Worm (Caenorhabditis elegans): Measurements from ENCODE around the gene C34C6.9.

The C34C6.9 gene

ce11 chrII:8714913-8715447 lies 29.3 kb downstream of the C34C6.9 start, which contains the start of the genes rab-21 and T01B7.13:
TSS of gene rab-21 (minus strand) at chrII:8715013.
TSS of gene T01B7.13 (plus strand) at chrII:8715397.
- TF ChIP-seq ama-1 (optimal IDR thresholded peaks at IDR 0.05): no peak
- TF ChIP-seq C08G9.2 (tag; optimal IDR thresholded peaks at IDR 0.05): no peak
- TF ChIP-seq rnt-1 (tag; optimal IDR thresholded peaks at IDR 0.05): no peak
- TF ChIP-seq C38D4.7 (GFP tag; optimal IDR thresholded peaks at IDR 0.05): no peak
- TF ChIP-seq elt-2 (tag; optimal IDR thresholded peaks at IDR 0.05): no peak
- TF ChIP-seq pag-3 (tag; optimal IDR thresholded peaks at IDR 0.05; ENCODE audit: borderline replicate concordance): no peak
- TF ChIP-seq hlh-15 (tag; optimal IDR thresholded peaks at IDR 0.05): no peak
- TF ChIP-seq hlh-13 (GFP tag; optimal IDR thresholded peaks at IDR 0.05): no peak
- no peak for TF ChIP-seq ztf-16 (tag; optimal IDR thresholded peaks at IDR 0.05)
- TF ChIP-seq nhr-232 (tag; optimal IDR thresholded peaks at IDR 0.05): no peak
- no peak for TF ChIP-seq unc-42 (tag; optimal IDR thresholded peaks at IDR 0.05)

ce11 chrII:8716231-8716878 lies 30.6 kb downstream of the C34C6.9 start, which contains the start of the genes cyn-11 and T01B7.5:
TSS of gene cyn-11 (minus strand) at chrII:8716281.
TSS of gene T01B7.5 (plus strand) at chrII:8716828.
- TF ChIP-seq unc-42 (tag; optimal IDR thresholded peaks at IDR 0.05) (peak; percentile 73), ceh-48 (tag; optimal IDR thresholded peaks at IDR 0.05) (no peak), sdc-2 (tag; optimal IDR thresholded peaks at IDR 0.05) (no peak), F13H6.1 (tag; optimal IDR thresholded peaks at IDR 0.05) (no peak), ceh-18 (tag; optimal IDR thresholded peaks at IDR 0.05) (no peak), syd-9 (tag; optimal IDR thresholded peaks at IDR 0.05) (no peak), pha-4 (tag; optimal IDR thresholded peaks at IDR 0.05) (no peak), pqm-1 (tag; optimal IDR thresholded peaks at IDR 0.05) (no peak), dmd-4 (tag; optimal IDR thresholded peaks at IDR 0.05; ENCODE audit: borderline replicate concordance) (no peak), elt-2 (tag; optimal IDR thresholded peaks at IDR 0.05) (peak; percentile 63), eyg-1 (tag; optimal IDR thresholded peaks at IDR 0.05) (peak; percentile 46), unc-3 (GFP tag; conservative IDR thresholded peaks at IDR 0.05) (no peak), unc-3 (tag; optimal IDR thresholded peaks at IDR 0.05) (no peak), elt-4 (tag; optimal IDR thresholded peaks at IDR 0.05) (no peak), tbx-7 (tag; optimal IDR thresholded peaks at IDR 0.05) (no peak), ceh-2 (tag; optimal IDR thresholded peaks at IDR 0.05) (peak; percentile 22), ceh-19 (GFP tag; optimal IDR thresholded peaks at IDR 0.05) (no peak), ceh-14 (tag; optimal IDR thresholded peaks at IDR 0.05) (peak; percentile 20), pat-9 (tag; optimal IDR thresholded peaks at IDR 0.05) (no peak), T23F11.4 (GFP tag; optimal IDR thresholded peaks at IDR 0.05) (no peak), che-1 (tag; optimal IDR thresholded peaks at IDR 0.05) (no peak), Y22D7AL.16 (tag; optimal IDR thresholded peaks at IDR 0.05) (no peak), ets-4 (tag; optimal IDR thresholded peaks at IDR 0.05) (no peak), ahr-1 (tag; optimal IDR thresholded peaks at IDR 0.05) (no peak), ceh-6 (GFP tag; optimal IDR thresholded peaks at IDR 0.05) (no peak), npax-4 (tag; optimal IDR thresholded peaks at IDR 0.05) (no peak), gmeb-2 (tag; optimal IDR thresholded peaks at IDR 0.05) (no peak), ttx-3 (tag; optimal IDR thresholded peaks at IDR 0.05) (peak; percentile 25), unc-55 (GFP tag; optimal IDR thresholded peaks at IDR 0.05) (no peak), fax-1 (tag; optimal IDR thresholded peaks at IDR 0.05) (no peak), ceh-31 (tag; optimal IDR thresholded peaks at IDR 0.05) (peak; percentile 18), nfya-1 (tag; optimal IDR thresholded peaks at IDR 0.05) (peak; percentile 27), fkh-6 (tag; optimal IDR thresholded peaks at IDR 0.05) (no peak), K09A11.1 (tag; optimal IDR thresholded peaks at IDR 0.05; ENCODE audit: insufficient read depth) (peak; percentile 70), hlh-13 (GFP tag; optimal IDR thresholded peaks at IDR 0.05) (no peak), madf-2 (tag; optimal IDR thresholded peaks at IDR 0.05) (no peak), unc-86 (tag; optimal IDR thresholded peaks at IDR 0.05) (peak; percentile 41), C38D4.7 (GFP tag; optimal IDR thresholded peaks at IDR 0.05) (no peak), pax-1 (tag; optimal IDR thresholded peaks at IDR 0.05) (no peak), nhr-11 (tag; optimal IDR thresholded peaks at IDR 0.05) (no peak), rnt-1 (tag; optimal IDR thresholded peaks at IDR 0.05) (no peak), hlh-15 (tag; optimal IDR thresholded peaks at IDR 0.05) (no peak), C08G9.2 (tag; optimal IDR thresholded peaks at IDR 0.05) (no peak), fkh-10 (GFP tag; optimal IDR thresholded peaks at IDR 0.05) (no peak), ceh-34 (tag; optimal IDR thresholded peaks at IDR 0.05) (peak; percentile 6), ceh-24 (tag; optimal IDR thresholded peaks at IDR 0.05) (no peak)

Measured in whole organism, late embryonic.